Fruit fly (Drosophila melanogaster) whole organism, prepupa: ENCODE measurements around the gene Taf9.
A peak's percentile ranks its signal among the peaks of the same experiment; 100 is the strongest.

Source experiments
- CG10631 ChIP-seq: fragments of 200-800 bp; sonication (Bioruptor generic); optimal IDR thresholded peaks from 2 replicates; lab custom pipeline; 2016; ENCODE audit warnings: missing biosample characterization, missing genetic modification characterization
- CG15336 ChIP-seq: fragments of 200-800 bp; sonication (Bioruptor generic); IDR thresholded peaks from 2 replicates; pipeline ENCODE4 v1.3.6; 2022; ENCODE audit warnings: missing biosample characterization, missing genetic modification characterization
- CG1621 ChIP-seq: fragments of 200-800 bp; sonication (Bioruptor generic); optimal IDR thresholded peaks from 3 replicates; lab custom pipeline; 2018; ENCODE audit warnings: missing biosample characterization, mild to moderate bottlenecking, missing genetic modification characterization
- CG16779 ChIP-seq: fragments of 200-800 bp; sonication (Bioruptor generic); optimal IDR thresholded peaks from 3 replicates; lab custom pipeline; 2017; ENCODE audit warnings: missing biosample characterization, mild to moderate bottlenecking, missing genetic modification characterization
- CG32006 ChIP-seq: fragments of 200-800 bp; sonication (Bioruptor generic); optimal IDR thresholded peaks from 3 replicates; lab custom pipeline; 2017; ENCODE audit warnings: missing biosample characterization, mild to moderate bottlenecking, missing genetic modification characterization
- CG34406 ChIP-seq: fragments of 200-800 bp; sonication (Bioruptor generic); optimal IDR thresholded peaks from 3 replicates; lab custom pipeline; 2016; ENCODE audit warnings: missing biosample characterization, missing genetic modification characterization
- CG3919 ChIP-seq: fragments of 200-800 bp; sonication (Bioruptor generic); optimal IDR thresholded peaks from 3 replicates; lab custom pipeline; 2016; ENCODE audit warnings: missing biosample characterization, missing genetic modification characterization
- CG4318 ChIP-seq: fragments of 200-800 bp; sonication (Bioruptor generic); optimal IDR thresholded peaks from 3 replicates; lab custom pipeline; 2017; ENCODE audit warnings: missing biosample characterization, mild to moderate bottlenecking, missing genetic modification characterization
- CG6163 ChIP-seq: fragments of 200-800 bp; sonication (Bioruptor generic); IDR thresholded peaks from 3 replicates; pipeline ENCODE4 v1.3.6; 2022; ENCODE audit warnings: missing biosample characterization, missing genetic modification characterization
- CG6792 ChIP-seq: fragments of 200-800 bp; sonication (Bioruptor generic); optimal IDR thresholded peaks from 3 replicates; lab custom pipeline; 2016; ENCODE audit warnings: missing biosample characterization, missing genetic modification characterization
- CG6808 ChIP-seq: fragments of 200-800 bp; sonication (Bioruptor generic); optimal IDR thresholded peaks from 3 replicates; lab custom pipeline; 2017; ENCODE audit warnings: missing biosample characterization, missing genetic modification characterization, mild to moderate bottlenecking, moderate library complexity, missing genetic modification reagents
- CG8319 ChIP-seq: fragments of 200-800 bp; sonication (Bioruptor generic); optimal IDR thresholded peaks from 3 replicates; lab custom pipeline; 2016; ENCODE audit warnings: missing biosample characterization, missing genetic modification characterization
- CG8632 ChIP-seq: fragments of 200-800 bp; sonication (Bioruptor generic); optimal IDR thresholded peaks from 3 replicates; lab custom pipeline; 2016; ENCODE audit warnings: missing biosample characterization, missing genetic modification characterization
- Eip78C ChIP-seq: fragments of 200-800 bp; sonication (Bioruptor generic); peaks from one replicate; lab custom pipeline; 2016; ENCODE audit warnings: missing biosample characterization, missing genetic modification characterization
- Eip93F ChIP-seq: fragments of 200-800 bp; sonication (Bioruptor generic); optimal IDR thresholded peaks from 2 replicates; lab custom pipeline; 2016; ENCODE audit warnings: missing biosample characterization, mild to moderate bottlenecking, missing genetic modification characterization
- Ets21C ChIP-seq: fragments of 200-800 bp; sonication (Bioruptor generic); optimal IDR thresholded peaks from 3 replicates; lab custom pipeline; 2016; ENCODE audit warnings: missing biosample characterization, missing genetic modification characterization
- Ets96B ChIP-seq: fragments of 200-800 bp; optimal IDR thresholded peaks from 2 replicates; lab custom pipeline; 2019; ENCODE audit warnings: missing biosample characterization, mild to moderate bottlenecking, missing genetic modification characterization, moderate library complexity
- Hr39 ChIP-seq: fragments of 200-800 bp; sonication (Bioruptor generic); optimal IDR thresholded peaks from 2 replicates; lab custom pipeline; 2016; ENCODE audit warnings: missing biosample characterization, missing genetic modification characterization
- Lpt ChIP-seq: fragments of 200-800 bp; sonication (Bioruptor generic); optimal IDR thresholded peaks from 3 replicates; lab custom pipeline; 2016; ENCODE audit warnings: missing biosample characterization, missing genetic modification characterization
- Met ChIP-seq: fragments of 200-800 bp; sonication (Bioruptor generic); optimal IDR thresholded peaks from 3 replicates; lab custom pipeline; 2016; ENCODE audit warnings: missing biosample characterization, missing genetic modification characterization
- Smox ChIP-seq: fragments of 200-800 bp; sonication (Bioruptor generic); optimal IDR thresholded peaks from 3 replicates; lab custom pipeline; 2016; ENCODE audit warnings: missing biosample characterization, missing genetic modification characterization
- Sox102F ChIP-seq: fragments of 200-800 bp; sonication (Bioruptor generic); optimal IDR thresholded peaks from 2 replicates; lab custom pipeline; 2016; ENCODE audit warnings: missing biosample characterization, mild to moderate bottlenecking, missing genetic modification characterization
- Sox14 ChIP-seq: fragments of 200-800 bp; sonication (Bioruptor generic); optimal IDR thresholded peaks from 3 replicates; lab custom pipeline; 2016; ENCODE audit warnings: missing biosample characterization, missing genetic modification characterization
- Sox15 ChIP-seq: fragments of 200-800 bp; sonication (Bioruptor generic); optimal IDR thresholded peaks from 3 replicates; lab custom pipeline; 2016; ENCODE audit warnings: missing biosample characterization, missing genetic modification characterization
- acj6 ChIP-seq: fragments of 200-800 bp; sonication (Bioruptor generic); optimal IDR thresholded peaks from 3 replicates; lab custom pipeline; 2016; ENCODE audit warnings: missing biosample characterization, missing genetic modification characterization
- cyc ChIP-seq: fragments of 200-800 bp; sonication (Bioruptor generic); optimal IDR thresholded peaks from 3 replicates; lab custom pipeline; 2016; ENCODE audit warnings: missing biosample characterization, missing genetic modification characterization
- dsx ChIP-seq: fragments of 200-800 bp; optimal IDR thresholded peaks from 3 replicates; lab custom pipeline; 2019; ENCODE audit warnings: missing biosample characterization, mild to moderate bottlenecking, missing genetic modification characterization, moderate library complexity; ENCODE audit not compliant: poor library complexity, severe bottlenecking
- eg ChIP-seq: fragments of 200-800 bp; sonication (Bioruptor generic); IDR thresholded peaks from 3 replicates; pipeline ENCODE4 v1.3.6; 2022; ENCODE audit warnings: missing biosample characterization, missing genetic modification characterization
- esn ChIP-seq: fragments of 200-800 bp; sonication (Bioruptor generic); optimal IDR thresholded peaks from 2 replicates; lab custom pipeline; 2016; ENCODE audit warnings: missing biosample characterization, mild to moderate bottlenecking, missing genetic modification characterization, moderate library complexity
- fd59A ChIP-seq: fragments of 200-800 bp; sonication (Bioruptor generic); optimal IDR thresholded peaks from 2 replicates; lab custom pipeline; 2017; ENCODE audit warnings: missing biosample characterization, mild to moderate bottlenecking, missing genetic modification characterization, missing genetic modification reagents
- fkh ChIP-seq: fragments of 200-800 bp; sonication (Bioruptor generic); optimal IDR thresholded peaks from 3 replicates; lab custom pipeline; 2017; ENCODE audit warnings: missing biosample characterization, mild to moderate bottlenecking, missing genetic modification characterization, moderate library complexity
- spab ChIP-seq: fragments of 200-800 bp; sonication (Bioruptor generic); optimal IDR thresholded peaks from 2 replicates; lab custom pipeline; 2017; ENCODE audit warnings: missing biosample characterization, mild to moderate bottlenecking, missing genetic modification characterization, missing genetic modification reagents
- ss ChIP-seq, 2 experiments: fragments of 200-800 bp; sonication (Bioruptor generic); optimal IDR thresholded peaks; 2 replicates in 1 of 2; 3 replicates in 1 of 2; lab custom pipeline; 2017 to 2018; ENCODE audit warnings: mild to moderate bottlenecking in 2 of 2, missing biosample characterization in 2 of 2, missing genetic modification characterization in 2 of 2, moderate library complexity in 1 of 2
- svp ChIP-seq: fragments of 200-800 bp; sonication (Bioruptor generic); peaks from one replicate; lab custom pipeline; 2016; ENCODE audit warnings: missing biosample characterization, missing genetic modification characterization
- topi ChIP-seq: fragments of 200-800 bp; sonication (Bioruptor generic); optimal IDR thresholded peaks from 3 replicates; lab custom pipeline; 2016; ENCODE audit warnings: missing biosample characterization, missing genetic modification characterization
- vri ChIP-seq: fragments of 200-800 bp; sonication (Bioruptor generic); optimal IDR thresholded peaks from 3 replicates; lab custom pipeline; 2016; ENCODE audit warnings: missing biosample characterization, mild to moderate bottlenecking, missing genetic modification characterization

Taf9 gene

DNA sequence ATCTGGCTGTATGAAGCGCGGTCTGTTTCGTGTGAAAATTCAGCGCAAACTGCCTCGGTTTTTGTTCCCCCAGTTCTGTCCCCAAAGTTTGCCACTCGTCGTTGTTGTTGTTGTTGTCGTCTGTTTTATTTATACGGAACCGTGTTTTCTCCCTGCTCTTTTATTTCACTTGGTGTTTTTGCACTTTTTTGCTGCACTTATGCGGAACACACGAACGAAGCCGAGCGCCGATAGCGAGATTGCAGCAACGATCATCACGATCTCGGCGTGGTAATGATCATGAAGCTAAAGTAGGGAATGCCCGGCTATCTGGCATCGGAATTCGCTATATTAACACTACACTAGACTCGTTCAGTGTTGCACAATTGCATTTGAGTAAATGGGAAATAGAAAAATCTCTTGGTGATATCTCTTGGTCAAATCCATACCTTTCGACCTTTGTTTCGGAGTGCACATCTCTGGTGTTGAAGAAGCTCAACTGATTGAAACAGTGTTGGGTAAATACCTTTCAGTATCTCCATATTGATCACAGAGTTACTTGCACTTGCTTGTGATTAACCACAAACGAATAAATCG, 33.1 kb downstream of the Taf9 start (continued):
- TF ChIP-seq CG8319 (GFP tag; lab: Kevin White, UChicago) (no peak), CG8632 (GFP tag; lab: Kevin White, UChicago) (peak; percentile 1), CG4318 (GFP tag; lab: Kevin White, UChicago) (no peak), Sox102F (GFP tag; lab: Kevin White, UChicago) (peak; percentile 55), CG10631 (GFP tag; lab: Kevin White, UChicago) (peak; percentile 31), spab (GFP tag; lab: Kevin White, UChicago) (no peak), fd59A (GFP tag; lab: Kevin White, UChicago) (no peak), CG6808 (GFP tag; lab: Kevin White, UChicago) (peak; percentile 44), cyc (peak; percentile 56), vri (GFP tag; lab: Kevin White, UChicago) (no peak), Sox15 (GFP tag; lab: Kevin White, UChicago) (peak; percentile 30), Eip78C (GFP tag; lab: Kevin White, UChicago) (peak; percentile 86)

DNA sequence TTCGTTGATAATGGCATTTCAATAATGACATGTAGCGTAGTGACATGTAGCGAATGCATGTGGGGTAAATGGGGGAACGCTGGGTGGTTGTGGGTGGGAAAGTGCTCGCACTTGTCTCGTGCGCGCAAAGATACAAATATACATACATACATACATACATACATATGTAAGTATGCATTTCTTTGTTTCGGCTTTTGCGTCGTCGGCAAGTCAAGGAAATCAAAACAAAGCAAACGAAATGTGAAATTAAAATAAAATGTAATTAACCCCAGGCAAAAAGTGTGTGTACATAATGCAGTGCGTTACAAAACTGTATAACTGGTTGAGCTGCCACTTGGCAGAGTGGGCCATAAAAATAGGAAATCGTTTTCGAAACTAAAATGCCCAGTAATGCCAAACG, 33.7 kb downstream of the Taf9 start:
- TF ChIP-seq Eip78C (GFP tag; lab: Kevin White, UChicago) (peak; percentile 41), CG15336 (no peak), CG16779 (tag; lab: Kevin White, UChicago) (no peak), Lpt (GFP tag; lab: Kevin White, UChicago) (no peak), ss (GFP tag; optimal IDR thresholded peaks at IDR 0.05; lab: Kevin White, UChicago) (no peak), CG8319 (GFP tag; lab: Kevin White, UChicago) (no peak), esn (GFP tag; lab: Kevin White, UChicago) (no peak), Eip93F (GFP tag; lab: Kevin White, UChicago) (peak; percentile 64), Sox102F (GFP tag; lab: Kevin White, UChicago) (no peak), CG34406 (GFP tag; lab: Kevin White, UChicago) (no peak), svp (peak; percentile 58), Sox14 (peak; percentile 15), acj6 (GFP tag; lab: Kevin White, UChicago) (no peak), Met (GFP tag; lab: Kevin White, UChicago) (peak; percentile 32), CG1621 (tag; lab: Kevin White, UChicago) (no peak), dsx (no peak), Ets96B (tag; lab: Kevin White, UChicago) (no peak), Smox (GFP tag; lab: Kevin White, UChicago) (peak; percentile 33), Hr39 (GFP tag; lab: Kevin White, UChicago) (no peak)

DNA sequence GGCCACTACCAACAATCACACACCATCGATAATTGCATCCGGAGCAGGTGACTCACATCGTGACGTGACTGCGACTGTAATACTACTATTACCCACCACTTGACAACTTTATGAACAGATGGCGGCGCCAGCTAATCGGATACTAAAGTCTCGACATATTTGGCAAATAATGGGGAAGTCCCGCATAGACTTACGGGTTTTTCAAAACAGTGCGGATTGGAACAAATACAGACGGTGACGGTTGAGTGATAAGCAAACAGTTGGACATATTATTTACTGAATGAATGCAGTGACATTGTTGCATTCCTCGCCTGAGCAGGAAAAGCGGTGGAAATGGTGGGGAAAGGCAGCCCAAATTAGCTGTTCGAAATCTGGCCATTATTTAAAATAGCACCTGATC, 34.6 kb downstream of the Taf9 start:
- TF ChIP-seq Eip78C (GFP tag; lab: Kevin White, UChicago): peak; percentile 7
- peak; percentile 15 for TF ChIP-seq fkh (GFP tag; lab: Kevin White, UChicago)
- peak in 1 of 2 experiments; percentile 4 for TF ChIP-seq ss (GFP tag; optimal IDR thresholded peaks at IDR 0.05; lab: Kevin White, UChicago)
- no peak for TF ChIP-seq CG32006
- TF ChIP-seq Sox14: no peak
- TF ChIP-seq svp: peak; percentile 30
- TF ChIP-seq dsx: peak; percentile 73
- TF ChIP-seq Sox15 (GFP tag; lab: Kevin White, UChicago): no peak

DNA sequence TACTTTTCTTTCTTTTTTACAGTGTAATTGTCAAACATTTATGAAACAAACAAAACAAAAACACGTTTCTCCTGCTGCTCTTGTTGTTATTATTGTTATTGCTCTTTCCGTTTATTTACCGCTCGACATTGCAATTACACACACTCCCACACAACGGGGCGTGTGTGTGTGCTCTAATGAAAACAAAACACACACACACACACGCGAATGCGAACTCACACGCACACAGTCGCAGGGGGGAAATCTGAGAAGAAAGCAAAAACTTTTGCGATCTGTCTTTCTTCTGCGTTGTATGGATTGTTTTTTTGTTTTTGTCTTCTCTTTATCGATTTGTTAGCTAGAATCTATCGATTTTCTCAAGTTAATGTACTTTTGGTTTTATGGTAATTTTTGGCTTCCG, 36.0 kb downstream of the Taf9 start:
- no peak for TF ChIP-seq Ets21C (GFP tag; lab: Kevin White, UChicago)
- 0 out of 3 replicates have a peak, but pooled peaks have one; percentile 31 for TF ChIP-seq eg (GFP tag; lab: Robert Waterston, UW)
- no peak for TF ChIP-seq CG3919 (GFP tag; lab: Kevin White, UChicago)
- TF ChIP-seq CG6163 (GFP tag; lab: Robert Waterston, UW): 0 out of 3 replicates have a peak, but pooled peaks have one; percentile 14
- TF ChIP-seq CG6792 (GFP tag; lab: Kevin White, UChicago): peak; percentile 19
- TF ChIP-seq cyc: no peak
- TF ChIP-seq Sox14: peak; percentile 26
- TF ChIP-seq acj6 (GFP tag; lab: Kevin White, UChicago): no peak
- no peak for TF ChIP-seq topi (GFP tag; lab: Kevin White, UChicago)
- TF ChIP-seq CG8632 (GFP tag; lab: Kevin White, UChicago): no peak
